Worm (Caenorhabditis elegans) whole organism, early embryonic: Measurements from ENCODE around the gene F46F5.15.

ENCODE experiments used
- flt-1 ChIP-seq: fragments of 200-800 bp; sonication (Bioruptor generic); IDR thresholded peaks from 2 replicates; pipeline ENCODE4 v1.3.6; 2022; ENCODE audit warnings: missing genetic modification characterization, missing compliant biosample characterization
- hmbx-1 ChIP-seq: sonication (generic microtip); optimal IDR thresholded peaks from 2 replicates; lab custom pipeline; 2016; ENCODE audit warnings: mild to moderate bottlenecking, missing genetic modification characterization, missing compliant biosample characterization
- hmg-4 ChIP-seq: fragments of 200-800 bp; sonication (Bioruptor generic); optimal IDR thresholded peaks from 2 replicates; lab custom pipeline; 2018; ENCODE audit warnings: mild to moderate bottlenecking, missing genetic modification characterization, missing compliant biosample characterization
- sea-1 ChIP-seq: fragments of 200-800 bp; sonication (Bioruptor generic); conservative IDR thresholded peaks from 2 replicates; pipeline ENCODE4 v1.3.6; 2022; ENCODE audit warnings: missing genetic modification characterization, missing compliant biosample characterization

DNA sequence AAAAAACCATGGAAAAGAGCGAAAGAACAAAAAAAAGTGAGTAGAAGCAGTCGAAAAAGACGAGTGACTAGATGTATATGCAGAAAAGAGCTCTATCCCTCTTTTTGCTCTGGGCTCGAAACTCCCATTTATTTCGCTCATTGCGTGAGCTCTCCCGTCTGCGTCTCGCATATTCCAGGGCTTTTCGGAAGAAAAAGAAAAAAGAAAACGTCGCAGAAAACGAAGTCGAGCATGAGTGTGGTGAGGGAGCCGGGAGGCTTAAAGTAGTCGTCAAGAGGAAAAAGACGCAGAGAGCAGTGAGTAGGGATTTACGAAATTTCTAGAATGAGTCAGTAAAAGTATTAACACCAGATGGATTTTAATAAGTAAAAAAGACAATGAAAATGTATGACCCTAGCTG is 28.5 kb upstream of the F46F5.15 start:
- TF ChIP-seq sea-1 (GFP tag; lab: Robert Waterston, UW) (no peak), hmg-4 (no peak), hmbx-1 (tag; lab: Kevin White, UChicago) (no peak), flt-1 (GFP tag; lab: Robert Waterston, UW) (no peak)
